Fruit fly (Drosophila melanogaster): ENCODE results near the gene Rsf1.

The Rsf1 gene

DNA sequence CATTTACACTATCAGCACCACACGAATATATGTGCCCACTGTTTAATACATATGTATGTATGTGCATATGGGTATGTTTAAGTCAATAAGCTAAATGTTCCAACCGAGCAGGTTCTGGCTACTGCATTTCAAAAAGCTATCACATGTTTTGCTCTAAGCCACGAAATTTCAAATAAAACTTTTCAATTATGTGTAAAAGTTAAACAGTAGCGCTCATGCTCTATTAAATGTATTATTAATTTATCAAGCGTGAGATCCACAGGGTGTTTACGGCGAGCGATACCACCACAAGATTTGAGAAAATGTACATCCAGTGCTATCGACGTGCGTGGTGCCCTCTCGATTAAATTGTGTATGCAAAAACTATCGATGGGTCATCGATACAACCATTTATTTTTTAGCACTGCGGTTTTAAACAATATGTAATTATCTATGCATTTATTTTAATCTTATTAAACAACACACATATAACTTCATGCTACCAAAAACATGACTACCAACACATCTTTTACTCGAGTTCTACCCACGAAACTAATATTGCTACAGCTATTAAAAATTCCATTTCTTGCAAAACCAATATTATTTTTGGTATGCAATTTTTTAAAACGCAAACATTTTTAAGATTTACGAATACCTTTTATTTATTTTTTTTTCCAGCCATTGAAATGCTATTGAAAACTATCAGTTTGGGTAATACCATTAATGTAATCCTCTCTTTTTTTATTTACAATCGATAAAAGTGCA is 2.4 kb downstream of the Rsf1 start, which contains the start of gene Pten (continued):
- TF ChIP-seq Pdp1 (GFP tag; optimal IDR thresholded peaks at IDR 0.05), result peak; percentile 56 to 60
- no peak for TF ChIP-seq CG6813 (GFP tag; optimal IDR thresholded peaks at IDR 0.05)
- TF ChIP-seq NFAT (GFP tag; IDR thresholded peaks at IDR 0.05), result no peak
- TF ChIP-seq CG3065 (GFP tag; optimal IDR thresholded peaks at IDR 0.05), result peak; percentile 7
- TF ChIP-seq Dbx (GFP tag; IDR thresholded peaks at IDR 0.05), result peak; percentile 76; the same call in 2 of the 3 replicates
- TF ChIP-seq br (optimal IDR thresholded peaks at IDR 0.05), result no peak
- TF ChIP-seq CG17829 (tag; optimal IDR thresholded peaks at IDR 0.05), result peak; percentile 82
- TF ChIP-seq Stat92E (GFP tag; optimal IDR thresholded peaks at IDR 0.05), result no peak
- peak; percentile 90; the same call in 1 of the 2 replicates for TF ChIP-seq amos (GFP tag; IDR thresholded peaks at IDR 0.05; ENCODE audit: partially characterized antibody)
- TF ChIP-seq ac (GFP tag; optimal IDR thresholded peaks at IDR 0.05), result no peak
- TF ChIP-seq dysf (GFP tag; IDR thresholded peaks at IDR 0.05), result no peak; the same call in 2 of the 3 replicates
- TF ChIP-seq odd (GFP tag; optimal IDR thresholded peaks at IDR 0.05), result no peak
- TF ChIP-seq MBD-R2 (GFP tag; IDR thresholded peaks at IDR 0.05), result peak; percentile 44; the same call in 1 of the 2 replicates
- TF ChIP-seq Myb (GFP tag; optimal IDR thresholded peaks at IDR 0.05), result peak; percentile 36
- TF ChIP-seq Abd-B (GFP tag; optimal IDR thresholded peaks at IDR 0.05), result no peak
- no peak for TF ChIP-seq tup (GFP tag; optimal IDR thresholded peaks at IDR 0.05)
- TF ChIP-seq shn (GFP tag; optimal IDR thresholded peaks at IDR 0.05), result peak; percentile 5
- peak; percentile 57 for TF ChIP-seq Ada2b (GFP tag; IDR thresholded peaks at IDR 0.05)
- TF ChIP-seq BEAF-32 (GFP tag; optimal IDR thresholded peaks at IDR 0.05), result peak; percentile 88
- TF ChIP-seq CG4730 (GFP tag; IDR thresholded peaks at IDR 0.05), result no peak
- TF ChIP-seq tio (GFP tag; optimal IDR thresholded peaks at IDR 0.05), result no peak
- no peak for TF ChIP-seq CG15269 (tag; optimal IDR thresholded peaks at IDR 0.05)
- no peak for TF ChIP-seq bowl (GFP tag; IDR thresholded peaks at IDR 0.05)
- TF ChIP-seq CG7372 (GFP tag; IDR thresholded peaks at IDR 0.05), result peak; percentile 47; the same call in 1 of the 2 replicates
- no peak for TF ChIP-seq da (GFP tag; optimal IDR thresholded peaks at IDR 0.05)
- no peak for TF ChIP-seq Oli (tag; optimal IDR thresholded peaks at IDR 0.05)
- TF ChIP-seq kni (GFP tag; optimal IDR thresholded peaks at IDR 0.05), result no peak
- TF ChIP-seq CG4282 (GFP tag; optimal IDR thresholded peaks at IDR 0.05), result no peak
- peak; percentile 61 for TF ChIP-seq CG4707 (GFP tag; optimal IDR thresholded peaks at IDR 0.05)
- peak; percentile 91; the same call in 2 of the 3 replicates for TF ChIP-seq Opbp (GFP tag; IDR thresholded peaks at IDR 0.05; ENCODE audit: partially characterized antibody)
- TF ChIP-seq CG18764 (GFP tag; optimal IDR thresholded peaks at IDR 0.05), result peak; percentile 100
- peak; percentile 84 for TF ChIP-seq CG13287 (GFP tag; IDR thresholded peaks at IDR 0.05; ENCODE audit: partially characterized antibody)
- no peak for TF ChIP-seq gsb (GFP tag; IDR thresholded peaks at IDR 0.05)
- TF ChIP-seq TFAM (GFP tag; optimal IDR thresholded peaks at IDR 0.05), result no peak
- no peak for TF ChIP-seq hkb (optimal IDR thresholded peaks at IDR 0.05)
- TF ChIP-seq hkb (GFP tag; IDR thresholded peaks at IDR 0.05), result peak; percentile 59; the same call in 1 of the 2 replicates
- TF ChIP-seq CG11398 (GFP tag; optimal IDR thresholded peaks at IDR 0.05), result peak; percentile 49
- TF ChIP-seq cwo (GFP tag; optimal IDR thresholded peaks at IDR 0.05), result no peak
- no peak for TF ChIP-seq pita (GFP tag; optimal IDR thresholded peaks at IDR 0.05)
- TF ChIP-seq CG4360 (GFP tag; IDR thresholded peaks at IDR 0.05), result peak; percentile 51; the same call in 1 of the 2 replicates
- no peak for TF ChIP-seq CG18599 (GFP tag; optimal IDR thresholded peaks at IDR 0.05)
- peak; percentile 48 for TF ChIP-seq CG7786 (GFP tag; optimal IDR thresholded peaks at IDR 0.05)
- peak; percentile 61 for TF ChIP-seq kay (GFP tag; optimal IDR thresholded peaks at IDR 0.05)
- no peak for TF ChIP-seq CG11723 (GFP tag; optimal IDR thresholded peaks at IDR 0.05)
- 0 out of 2 replicates have a peak, but pooled peaks have one; percentile 33 for TF ChIP-seq CG11696 (GFP tag; IDR thresholded peaks at IDR 0.05)
- TF ChIP-seq schlank (tag; optimal IDR thresholded peaks at IDR 0.05), result no peak
- TF ChIP-seq CG9876 (GFP tag; optimal IDR thresholded peaks at IDR 0.05), result no peak
- no peak for TF ChIP-seq CG15073 (GFP tag; optimal IDR thresholded peaks at IDR 0.05)
- TF ChIP-seq Dref (GFP tag; IDR thresholded peaks at IDR 0.05), result peak; percentile 97

Measured in whole organism, embryonic.